Worm (Caenorhabditis elegans): ENCODE results near the gene parg-1.
"Not testable (repeated sequence)": the region's sequence is repeated elsewhere in the genome, so short reads cannot be mapped to it uniquely, and the experiment has no call there.

- TF ChIP-seq hmbx-1 (tag; optimal IDR thresholded peaks at IDR 0.05); ets-7 (tag; optimal IDR thresholded peaks at IDR 0.05); sea-1 (GFP tag; conservative IDR thresholded peaks at IDR 0.05): not testable (repeated sequence)
These were observed 42.0 kb downstream of the parg-1 start, which contains the start of gene C33D9.10 for ce11 chrIV:8788048-8788447.

Data from whole organism, early embryonic.